Worm (Caenorhabditis elegans) whole organism, late embryonic: ENCODE measurements around the gene lin-54.

ENCODE experiments used
- K09A11.1 ChIP-seq: sonication (generic microtip); optimal IDR thresholded peaks from 2 replicates; lab custom pipeline; 2017; ENCODE audit warnings: antibody characterized with exemption, mild to moderate bottlenecking, missing genetic modification characterization, missing compliant biosample characterization; ENCODE audit not compliant: insufficient read depth
- Y22D7AL.16 ChIP-seq: sonication (generic microtip); optimal IDR thresholded peaks from 2 replicates; lab custom pipeline; 2016; ENCODE audit warnings: missing genetic modification characterization, missing compliant biosample characterization
- ceh-14 ChIP-seq: sonication (generic microtip); optimal IDR thresholded peaks from 2 replicates; lab custom pipeline; 2016; ENCODE audit warnings: missing genotype, missing genetic modification characterization, missing compliant biosample characterization
- ceh-18 ChIP-seq: sonication (generic microtip); optimal IDR thresholded peaks from 2 replicates; lab custom pipeline; 2016; ENCODE audit warnings: missing genetic modification characterization, missing compliant biosample characterization
- ceh-2 ChIP-seq: sonication (generic microtip); optimal IDR thresholded peaks from 2 replicates; lab custom pipeline; 2016; ENCODE audit warnings: missing genotype, missing genetic modification characterization, missing compliant biosample characterization
- ceh-22 ChIP-seq: sonication (generic microtip); optimal IDR thresholded peaks from 2 replicates; lab custom pipeline; 2017; ENCODE audit warnings: missing biosample characterization, missing genetic modification characterization
- ceh-31 ChIP-seq: sonication (generic microtip); optimal IDR thresholded peaks from 2 replicates; lab custom pipeline; 2016; ENCODE audit warnings: missing genetic modification characterization, missing compliant biosample characterization
- ceh-34 ChIP-seq: sonication (generic microtip); optimal IDR thresholded peaks from 2 replicates; lab custom pipeline; 2016; ENCODE audit warnings: mild to moderate bottlenecking, missing genetic modification characterization, missing compliant biosample characterization
- ceh-48 ChIP-seq: sonication (generic microtip); optimal IDR thresholded peaks from 2 replicates; lab custom pipeline; 2016; ENCODE audit warnings: missing genetic modification characterization, inconsistent platforms, missing compliant biosample characterization
- ceh-6 ChIP-seq: fragments of 200-800 bp; sonication (Bioruptor generic); optimal IDR thresholded peaks from 2 replicates; lab custom pipeline; 2018; ENCODE audit warnings: mild to moderate bottlenecking, missing genetic modification characterization, missing compliant biosample characterization
- che-1 ChIP-seq: sonication (generic microtip); optimal IDR thresholded peaks from 2 replicates; lab custom pipeline; 2016; ENCODE audit warnings: mild to moderate bottlenecking, missing genetic modification characterization, missing compliant biosample characterization
- dve-1 ChIP-seq: sonication (generic microtip); optimal IDR thresholded peaks from 2 replicates; lab custom pipeline; 2017; ENCODE audit warnings: antibody characterized with exemption, mild to moderate bottlenecking, missing genetic modification characterization, missing compliant biosample characterization
- elt-2 ChIP-seq: sonication (generic microtip); optimal IDR thresholded peaks from 2 replicates; lab custom pipeline; 2016; ENCODE audit warnings: missing genetic modification reagents, missing genetic modification characterization, missing compliant biosample characterization
- elt-4 ChIP-seq: sonication (generic microtip); optimal IDR thresholded peaks from 2 replicates; lab custom pipeline; 2016; ENCODE audit warnings: missing genetic modification characterization, missing compliant biosample characterization
- fax-1 ChIP-seq: sonication (generic microtip); optimal IDR thresholded peaks from 2 replicates; lab custom pipeline; 2016; ENCODE audit warnings: missing genotype, missing genetic modification characterization, missing compliant biosample characterization
- gmeb-2 ChIP-seq: sonication (generic microtip); optimal IDR thresholded peaks from 2 replicates; lab custom pipeline; 2016; ENCODE audit warnings: missing genetic modification characterization, inconsistent platforms, missing compliant biosample characterization
- hlh-13 ChIP-seq: fragments of 200-800 bp; sonication (Bioruptor generic); optimal IDR thresholded peaks from 2 replicates; lab custom pipeline; 2018; ENCODE audit warnings: mild to moderate bottlenecking, missing genetic modification characterization, missing compliant biosample characterization
- hlh-6 ChIP-seq: sonication (generic microtip); optimal IDR thresholded peaks from 2 replicates; lab custom pipeline; 2016; ENCODE audit warnings: missing genotype, missing genetic modification characterization, missing compliant biosample characterization
- hlh-8 ChIP-seq: sonication (generic microtip); optimal IDR thresholded peaks from 2 replicates; lab custom pipeline; 2016; ENCODE audit warnings: missing genotype, missing genetic modification characterization, missing compliant biosample characterization
- lin-11 ChIP-seq: fragments of 200-800 bp; sonication (Bioruptor generic); optimal IDR thresholded peaks from 2 replicates; lab custom pipeline; 2018; ENCODE audit warnings: mild to moderate bottlenecking, missing genetic modification characterization, missing compliant biosample characterization
- nfya-1 ChIP-seq: sonication (generic microtip); optimal IDR thresholded peaks from 2 replicates; lab custom pipeline; 2017; ENCODE audit warnings: missing genetic modification characterization, mild to moderate bottlenecking, missing compliant biosample characterization, antibody characterized with exemption, moderate library complexity
- nhr-11 ChIP-seq: fragments of 150-350 bp; optimal IDR thresholded peaks from 2 replicates; lab custom pipeline; 2014; ENCODE audit warnings: missing biosample characterization, missing genetic modification characterization
- npax-4 ChIP-seq: sonication (generic microtip); optimal IDR thresholded peaks from 2 replicates; lab custom pipeline; 2016; ENCODE audit warnings: missing genetic modification characterization, missing compliant biosample characterization
- odd-2 ChIP-seq: sonication (generic microtip); optimal IDR thresholded peaks from 2 replicates; lab custom pipeline; 2017; ENCODE audit warnings: antibody characterized with exemption, mild to moderate bottlenecking, missing genetic modification characterization, missing compliant biosample characterization
- pat-9 ChIP-seq: fragments of 200-800 bp; sonication (Bioruptor generic); optimal IDR thresholded peaks from 2 replicates; lab custom pipeline; 2018; ENCODE audit warnings: mild to moderate bottlenecking, missing genetic modification characterization, moderate library complexity, missing compliant biosample characterization
- pros-1 ChIP-seq: fragments of 150-350 bp; optimal IDR thresholded peaks from 2 replicates; lab custom pipeline; 2014; ENCODE audit warnings: missing biosample characterization, missing genetic modification reagents, missing genetic modification characterization
- ref-2 ChIP-seq: sonication (generic microtip); optimal IDR thresholded peaks from 2 replicates; lab custom pipeline; 2016; ENCODE audit warnings: missing genetic modification characterization, missing compliant biosample characterization
- tbx-7 ChIP-seq: sonication (generic microtip); optimal IDR thresholded peaks from 2 replicates; lab custom pipeline; 2016; ENCODE audit warnings: missing genotype, missing genetic modification characterization, missing compliant biosample characterization
- ttx-3 ChIP-seq: sonication (generic microtip); optimal IDR thresholded peaks from 2 replicates; lab custom pipeline; 2016; ENCODE audit warnings: missing genetic modification reagents, missing genetic modification characterization, missing compliant biosample characterization
- unc-42 ChIP-seq: sonication (generic microtip); optimal IDR thresholded peaks from 2 replicates; lab custom pipeline; 2016; ENCODE audit warnings: missing genotype, missing genetic modification characterization, missing compliant biosample characterization
- unc-55 ChIP-seq: sonication (generic microtip); optimal IDR thresholded peaks from 2 replicates; lab custom pipeline; 2017; ENCODE audit warnings: missing biosample characterization, missing genetic modification reagents, missing genetic modification characterization
- unc-86 ChIP-seq: sonication (generic microtip); optimal IDR thresholded peaks from 2 replicates; lab custom pipeline; 2016; ENCODE audit warnings: missing genetic modification characterization, missing compliant biosample characterization
- zip-5 ChIP-seq: sonication (generic microtip); optimal IDR thresholded peaks from 2 replicates; lab custom pipeline; 2016; ENCODE audit warnings: missing genetic modification characterization, missing compliant biosample characterization
- ztf-16 ChIP-seq: sonication (generic microtip); optimal IDR thresholded peaks from 2 replicates; lab custom pipeline; 2017; ENCODE audit warnings: missing genetic modification characterization, missing compliant biosample characterization

The lin-54 gene

ce11 chrIV:13253841-13254240 is 13.0 kb downstream of the lin-54 start, which contains the start of gene ttr-45:
Gene ttr-45, plus strand, starts transcription at chrIV:13254225.
- TF ChIP-seq che-1 (tag; lab: Kevin White, UChicago) (no peak), gmeb-2 (tag; lab: Kevin White, UChicago) (no peak), elt-2 (tag; lab: Kevin White, UChicago) (peak; percentile 61)

DNA sequence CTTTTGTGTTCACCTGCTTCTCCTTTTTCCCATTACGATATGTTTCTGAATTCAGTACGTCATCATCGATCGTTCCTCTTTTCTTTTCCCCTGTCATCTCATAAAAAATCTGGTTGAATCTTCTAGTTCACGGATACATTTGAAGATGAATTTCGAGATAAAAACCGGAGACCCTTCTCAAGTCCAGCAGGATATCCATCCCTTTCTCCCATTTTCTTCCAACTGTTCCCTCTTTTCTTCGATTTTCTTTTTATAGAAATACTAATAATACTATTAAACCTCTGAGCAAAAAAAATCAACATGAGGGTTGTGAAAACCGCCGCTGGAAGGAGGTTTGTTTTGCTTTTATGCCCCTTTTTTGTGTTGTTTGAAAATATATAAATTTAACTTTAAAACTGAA is 15.0 kb downstream of the lin-54 start, which contains the start of gene bus-12:
bus-12 (plus strand) TSS at position 301 of the 400 bp plus-strand sequence.
- no peak for TF ChIP-seq hlh-13

- no peak for TF ChIP-seq elt-2 (tag; lab: Kevin White, UChicago)
- no peak for TF ChIP-seq ceh-48 (tag; lab: Kevin White, UChicago)
- TF ChIP-seq npax-4, result no peak
- TF ChIP-seq ceh-14 (tag; lab: Kevin White, UChicago), result no peak
- no peak for TF ChIP-seq dve-1 (tag; lab: Kevin White, UChicago)
- no peak for TF ChIP-seq ttx-3
- no peak for TF ChIP-seq tbx-7 (tag; lab: Kevin White, UChicago)
- no peak for TF ChIP-seq ceh-34 (tag; lab: Kevin White, UChicago)
- TF ChIP-seq ref-2 (tag; lab: Kevin White, UChicago), result no peak
- TF ChIP-seq K09A11.1 (tag; lab: Kevin White, UChicago), result no peak
- no peak for TF ChIP-seq hlh-6 (tag; lab: Kevin White, UChicago)
- TF ChIP-seq unc-42 (tag; lab: Kevin White, UChicago), result no peak
- TF ChIP-seq, all 69 proteins: peak for 0
Measured at ce11 chrIV:13258872-13259271, 18.0 kb downstream of the lin-54 start, which contains the start of gene JC8.16. Gene JC8.16, plus strand, starts transcription at chrIV:13259172.

DNA sequence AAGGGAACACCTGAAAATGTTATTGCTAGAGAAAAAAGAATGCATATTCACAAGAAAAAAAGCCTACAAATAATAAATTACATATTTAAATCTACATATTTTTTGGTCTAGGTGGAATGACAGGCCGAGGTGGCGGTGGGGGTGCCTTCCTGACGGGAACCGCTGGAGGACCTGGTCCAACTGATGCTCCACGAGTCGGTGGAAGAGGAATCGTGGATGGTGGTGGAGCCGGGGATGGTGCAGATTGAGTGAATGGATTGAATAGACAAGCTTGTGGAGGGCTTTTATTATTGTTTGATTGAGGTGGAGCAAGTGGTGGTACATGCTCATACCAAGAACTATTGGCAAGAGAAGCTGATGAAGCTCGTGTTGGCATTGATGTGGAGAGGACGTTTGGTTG is 20.9 kb downstream of the lin-54 start:
- TF ChIP-seq pros-1 (tag; lab: Kevin White, UChicago) (no peak), Y22D7AL.16 (tag; lab: Kevin White, UChicago) (no peak), tbx-7 (tag; lab: Kevin White, UChicago) (no peak), odd-2 (no peak), unc-86 (no peak), K09A11.1 (tag; lab: Kevin White, UChicago) (no peak), hlh-8 (tag; lab: Kevin White, UChicago) (no peak), nfya-1 (no peak), ceh-6 (GFP tag; lab: Kevin White, UChicago) (no peak), pat-9 (tag; lab: Kevin White, UChicago) (no peak), elt-4 (no peak), ztf-16 (tag; lab: Kevin White, UChicago) (no peak), ceh-22 (tag; lab: Kevin White, UChicago) (no peak), nhr-11 (tag; lab: Kevin White, UChicago) (no peak), npax-4 (no peak), zip-5 (tag; lab: Kevin White, UChicago) (no peak)

DNA sequence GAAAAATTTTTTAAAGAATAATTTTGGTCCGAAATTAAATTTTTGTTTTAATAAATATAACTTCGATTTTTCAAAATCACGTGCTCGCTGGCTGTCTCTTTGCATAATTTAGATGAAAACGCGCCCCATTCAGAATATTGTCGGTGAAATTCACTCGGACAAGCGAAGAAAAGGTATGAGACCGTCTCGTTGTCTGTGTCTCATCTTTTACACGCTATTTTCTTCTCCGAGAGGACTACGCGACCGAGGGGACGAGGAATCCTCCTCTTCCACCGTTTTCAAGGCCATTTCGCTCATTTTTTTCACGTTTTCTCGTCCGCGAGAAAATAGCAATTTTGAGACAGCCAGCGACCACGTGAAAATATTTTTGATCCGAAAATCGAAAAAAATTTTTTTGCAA is 22.0 kb downstream of the lin-54 start:
- TF ChIP-seq ceh-2, result peak; percentile 29

DNA sequence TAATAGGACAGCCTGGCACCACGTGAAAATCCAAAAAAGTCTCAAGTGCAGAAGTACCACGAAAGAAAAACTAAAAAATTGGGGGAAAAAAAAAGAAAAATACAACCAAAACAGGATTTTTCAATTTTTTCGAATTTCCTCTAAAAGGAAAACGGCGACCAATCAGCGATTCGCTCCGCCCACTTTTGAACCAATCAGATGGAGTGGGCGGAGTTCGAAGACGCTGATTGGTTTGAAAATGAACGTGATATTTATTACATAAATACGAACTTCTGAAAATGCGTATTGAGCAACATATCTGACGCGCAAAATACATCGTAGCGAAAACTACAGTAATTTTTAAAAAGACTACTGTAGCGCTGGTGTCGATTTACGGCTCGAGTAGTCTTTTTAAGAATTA is 27.5 kb downstream of the lin-54 start:
- peak; percentile 84 for TF ChIP-seq nfya-1
- TF ChIP-seq unc-55 (GFP tag; lab: Kevin White, UChicago), result no peak

DNA sequence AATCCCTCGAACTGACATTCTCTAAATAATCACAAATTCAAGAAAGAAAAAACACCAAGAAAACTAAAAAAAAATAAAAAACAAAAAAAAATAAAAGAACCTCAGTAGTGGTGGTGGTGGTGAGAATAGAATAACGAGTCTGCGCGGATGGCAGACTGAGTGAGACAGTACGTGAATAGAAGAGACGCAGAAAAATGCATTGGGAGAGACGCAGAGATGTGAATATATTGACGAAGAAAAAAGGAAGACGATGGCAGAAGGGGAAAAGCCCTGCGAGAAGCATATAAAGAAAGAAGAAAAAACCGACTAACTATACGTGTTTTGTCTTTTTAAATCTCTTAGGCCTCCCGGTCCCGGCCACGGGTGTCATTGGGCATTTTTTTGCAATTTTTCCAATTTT is 31.6 kb downstream of the lin-54 start, which contains the start of gene unc-26:
unc-26 (minus strand) TSS at position 23 of the 400 bp plus-strand sequence.
- TF ChIP-seq ceh-31 (tag; lab: Kevin White, UChicago) (peak; percentile 22), fax-1 (tag; lab: Kevin White, UChicago) (peak; percentile 44), unc-42 (tag; lab: Kevin White, UChicago) (peak; percentile 36), odd-2 (no peak), lin-11 (tag; lab: Kevin White, UChicago) (no peak), ceh-18 (tag; lab: Kevin White, UChicago) (peak; percentile 12), nfya-1 (peak; percentile 17)
